Fruit fly (Drosophila melanogaster) whole organism, embryonic: ENCODE measurements around the gene CG17752.
A peak's percentile ranks its signal among the peaks of the same experiment; 100 is the strongest.

Experiments
- Adf1 ChIP-seq: fragments of 200-800 bp; sonication (Bioruptor generic); IDR thresholded peaks from 2 replicates; pipeline ENCODE4 v1.3.6; 2022; ENCODE audit warnings: missing biosample characterization, missing genetic modification characterization
- Atf-2 ChIP-seq: fragments of 200-800 bp; sonication (Bioruptor generic); optimal IDR thresholded peaks from 2 replicates; lab custom pipeline; 2016; ENCODE audit warnings: missing biosample characterization, missing genetic modification characterization
- CG11456 ChIP-seq: fragments of 200-800 bp; sonication (Bioruptor generic); IDR thresholded peaks from 3 replicates; pipeline ENCODE4 v1.3.6; 2022; ENCODE audit warnings: missing biosample characterization, missing genetic modification characterization
- CG11560 ChIP-seq: fragments of 200-800 bp; sonication (Bioruptor generic); IDR thresholded peaks from 3 replicates; pipeline ENCODE4 v1.3.6; 2022; ENCODE audit warnings: missing biosample characterization, missing genetic modification characterization
- CG11695 ChIP-seq: fragments of 200-800 bp; sonication (Bioruptor generic); IDR thresholded peaks from 3 replicates; pipeline ENCODE4 v1.3.6; 2022; ENCODE audit warnings: missing biosample characterization, missing genetic modification characterization
- CG12942 ChIP-seq: fragments of 200-800 bp; sonication (Bioruptor generic); optimal IDR thresholded peaks from 3 replicates; lab custom pipeline; 2016; ENCODE audit warnings: missing biosample characterization, missing genetic modification characterization
- CG14441 ChIP-seq: fragments of 200-800 bp; sonication (Bioruptor generic); IDR thresholded peaks from 2 replicates; pipeline ENCODE4 v1.3.6; 2022; ENCODE audit warnings: missing biosample characterization, missing genetic modification characterization
- CG15601 ChIP-seq: fragments of 200-800 bp; sonication (Bioruptor generic); optimal IDR thresholded peaks from 3 replicates; lab custom pipeline; 2019; ENCODE audit warnings: missing biosample characterization, mild to moderate bottlenecking, missing genetic modification characterization, moderate library complexity
- CG15696 ChIP-seq: fragments of 200-800 bp; sonication (Bioruptor generic); optimal IDR thresholded peaks from 2 replicates; lab custom pipeline; 2019; ENCODE audit warnings: missing biosample characterization, mild to moderate bottlenecking, missing genetic modification characterization, moderate library complexity
- CG16815 ChIP-seq: fragments of 200-800 bp; sonication (Bioruptor generic); optimal IDR thresholded peaks from 3 replicates; lab custom pipeline; 2017; ENCODE audit warnings: missing biosample characterization, mild to moderate bottlenecking, missing genetic modification characterization
- CG18011 ChIP-seq: fragments of 200-800 bp; sonication (Bioruptor generic); optimal IDR thresholded peaks from 2 replicates; lab custom pipeline; 2017; ENCODE audit warnings: missing biosample characterization, missing genetic modification characterization, mild to moderate bottlenecking, moderate library complexity, missing genotype
- CG32772 ChIP-seq: fragments of 200-800 bp; sonication (Bioruptor generic); IDR thresholded peaks from 2 replicates; pipeline ENCODE4 v1.3.6; 2022; ENCODE audit warnings: missing biosample characterization, missing genetic modification characterization
- CG33213 ChIP-seq: fragments of 200-800 bp; sonication (Bioruptor generic); optimal IDR thresholded peaks from 3 replicates; lab custom pipeline; 2016; ENCODE audit warnings: missing biosample characterization, missing genetic modification characterization
- CG3995 ChIP-seq: fragments of 200-800 bp; sonication (Bioruptor generic); optimal IDR thresholded peaks from 3 replicates; lab custom pipeline; 2016; ENCODE audit warnings: missing biosample characterization, missing genetic modification characterization
- CG4282 ChIP-seq: fragments of 200-800 bp; sonication (Bioruptor generic); optimal IDR thresholded peaks from 2 replicates; lab custom pipeline; 2016; ENCODE audit warnings: missing biosample characterization, missing genetic modification characterization
- CG5245 ChIP-seq: fragments of 200-800 bp; sonication (Bioruptor generic); optimal IDR thresholded peaks from 3 replicates; lab custom pipeline; 2016; ENCODE audit warnings: missing biosample characterization, missing genetic modification characterization
- CG5953 ChIP-seq: fragments of 200-800 bp; sonication (Bioruptor generic); IDR thresholded peaks from 2 replicates; pipeline ENCODE4 v1.3.6; 2022; ENCODE audit warnings: missing biosample characterization, missing genetic modification characterization
- CG7372 ChIP-seq: fragments of 200-800 bp; sonication (Bioruptor generic); IDR thresholded peaks from 2 replicates; pipeline ENCODE4 v1.3.6; 2022; ENCODE audit warnings: missing biosample characterization, missing genetic modification characterization
- CG7987 ChIP-seq: fragments of 200-800 bp; sonication (Bioruptor generic); optimal IDR thresholded peaks from 2 replicates; lab custom pipeline; 2018; ENCODE audit warnings: missing biosample characterization, mild to moderate bottlenecking, missing genetic modification characterization, moderate library complexity
- CG9437 ChIP-seq: fragments of 200-800 bp; sonication (Bioruptor generic); optimal IDR thresholded peaks from 2 replicates; lab custom pipeline; 2018; ENCODE audit warnings: missing biosample characterization, mild to moderate bottlenecking, missing genetic modification characterization
- CrebB ChIP-seq: fragments of 200-800 bp; sonication (Bioruptor generic); optimal IDR thresholded peaks from 3 replicates; lab custom pipeline; 2018; ENCODE audit warnings: missing biosample characterization, mild to moderate bottlenecking, missing genetic modification characterization
- D19A ChIP-seq: fragments of 200-800 bp; optimal IDR thresholded peaks from 3 replicates; lab custom pipeline; 2019; ENCODE audit warnings: missing biosample characterization, mild to moderate bottlenecking, missing genetic modification characterization, moderate library complexity
- Dek ChIP-seq: fragments of 200-800 bp; sonication (Bioruptor generic); optimal IDR thresholded peaks from 3 replicates; lab custom pipeline; 2019; ENCODE audit warnings: missing biosample characterization, mild to moderate bottlenecking, missing genetic modification characterization, moderate library complexity
- Fer3 ChIP-seq: fragments of 200-800 bp; sonication (Bioruptor generic); optimal IDR thresholded peaks from 2 replicates; lab custom pipeline; 2018; ENCODE audit warnings: missing biosample characterization, mild to moderate bottlenecking, missing genetic modification characterization, moderate library complexity
- Gsc ChIP-seq: fragments of 200-800 bp; sonication (Bioruptor generic); IDR thresholded peaks from 2 replicates; pipeline ENCODE4 v1.3.6; 2022; ENCODE audit warnings: missing biosample characterization, missing genetic modification characterization
- Hsf ChIP-seq: fragments of 200-800 bp; sonication (Bioruptor generic); optimal IDR thresholded peaks from 3 replicates; lab custom pipeline; 2016; ENCODE audit warnings: missing biosample characterization, missing genetic modification characterization
- MBD-R2 ChIP-seq: fragments of 200-800 bp; sonication (Bioruptor generic); IDR thresholded peaks from 2 replicates; pipeline ENCODE4 v1.3.6; 2022; ENCODE audit warnings: missing biosample characterization, missing genetic modification characterization
- Max ChIP-seq: fragments of 200-800 bp; sonication (Bioruptor generic); optimal IDR thresholded peaks from 2 replicates; lab custom pipeline; 2016; ENCODE audit warnings: missing biosample characterization, mild to moderate bottlenecking, missing genetic modification characterization
- Neu2 ChIP-seq: fragments of 200-800 bp; sonication (Bioruptor generic); optimal IDR thresholded peaks from 3 replicates; lab custom pipeline; 2016; ENCODE audit warnings: missing biosample characterization, missing genetic modification characterization, borderline replicate concordance
- NfI ChIP-seq: fragments of 200-800 bp; sonication (Bioruptor generic); optimal IDR thresholded peaks from 3 replicates; lab custom pipeline; 2018; ENCODE audit warnings: missing biosample characterization, mild to moderate bottlenecking, missing genetic modification characterization, moderate library complexity
- Rfx ChIP-seq: fragments of 200-800 bp; sonication (Bioruptor generic); IDR thresholded peaks from 2 replicates; pipeline ENCODE4 v1.3.6; 2022; ENCODE audit warnings: missing biosample characterization, missing genetic modification characterization
- Sox102F ChIP-seq: fragments of 200-800 bp; sonication (Bioruptor generic); optimal IDR thresholded peaks from 2 replicates; lab custom pipeline; 2018; ENCODE audit warnings: missing biosample characterization, mild to moderate bottlenecking, missing genetic modification characterization, moderate library complexity
- ato ChIP-seq: fragments of 200-800 bp; sonication (Bioruptor generic); IDR thresholded peaks from 2 replicates; pipeline ENCODE4 v1.3.6; 2022; ENCODE audit warnings: missing biosample characterization, missing genetic modification characterization; ENCODE audit not compliant: partially characterized antibody
- chm ChIP-seq: fragments of 200-800 bp; sonication (Bioruptor generic); IDR thresholded peaks from 2 replicates; pipeline ENCODE4 v1.3.6; 2022; ENCODE audit warnings: missing biosample characterization, missing genetic modification characterization
- croc ChIP-seq: fragments of 200-800 bp; sonication (Bioruptor generic); conservative IDR thresholded peaks from 3 replicates; pipeline ENCODE4 v1.3.6; 2022; ENCODE audit warnings: missing biosample characterization, missing genetic modification characterization
- fd64A ChIP-seq: fragments of 200-800 bp; sonication (Bioruptor generic); optimal IDR thresholded peaks from 3 replicates; lab custom pipeline; 2018; ENCODE audit warnings: missing biosample characterization, mild to moderate bottlenecking, missing genetic modification characterization
- gcm2 ChIP-seq: fragments of 200-800 bp; sonication (Bioruptor generic); optimal IDR thresholded peaks from 2 replicates; lab custom pipeline; 2016; ENCODE audit warnings: missing biosample characterization, missing genetic modification characterization
- jigr1 ChIP-seq: fragments of 200-800 bp; sonication (Bioruptor generic); IDR thresholded peaks from 3 replicates; pipeline ENCODE4 v1.3.6; 2022; ENCODE audit warnings: missing biosample characterization, missing genetic modification characterization
- lilli ChIP-seq: fragments of 200-800 bp; sonication (Bioruptor generic); optimal IDR thresholded peaks from 3 replicates; lab custom pipeline; 2016; ENCODE audit warnings: missing biosample characterization, missing genetic modification characterization
- otp ChIP-seq: fragments of 200-800 bp; sonication (Bioruptor generic); IDR thresholded peaks from 3 replicates; pipeline ENCODE4, ENCODE4 v1.3.6; 2022; ENCODE audit warnings: missing biosample characterization, missing genetic modification characterization
- ranshi ChIP-seq: fragments of 200-800 bp; sonication (Bioruptor generic); IDR thresholded peaks from 2 replicates; pipeline ENCODE4 v1.3.6; 2022; ENCODE audit warnings: missing biosample characterization, missing genetic modification characterization
- run ChIP-seq: fragments of 200-800 bp; sonication (Bioruptor generic); optimal IDR thresholded peaks from 3 replicates; lab custom pipeline; 2018; ENCODE audit warnings: missing biosample characterization, mild to moderate bottlenecking, missing genetic modification characterization
- sens ChIP-seq: fragments of 200-800 bp; sonication (Bioruptor generic); peaks from one replicate; lab custom pipeline; 2016; ENCODE audit warnings: missing biosample characterization, missing genetic modification characterization
- shn ChIP-seq: fragments of 200-800 bp; sonication (Bioruptor generic); optimal IDR thresholded peaks from 3 replicates; lab custom pipeline; 2016; ENCODE audit warnings: missing biosample characterization, missing genetic modification characterization
- sima ChIP-seq: fragments of 200-800 bp; sonication (Bioruptor generic); optimal IDR thresholded peaks from 2 replicates; lab custom pipeline; 2016; ENCODE audit warnings: missing biosample characterization, missing genetic modification characterization
- slp2 ChIP-seq: fragments of 200-800 bp; sonication (Bioruptor generic); optimal IDR thresholded peaks from 2 replicates; lab custom pipeline; 2016; ENCODE audit warnings: missing biosample characterization, missing genetic modification characterization
- tup ChIP-seq: fragments of 200-800 bp; sonication (Bioruptor generic); optimal IDR thresholded peaks from 2 replicates; lab custom pipeline; 2016; ENCODE audit warnings: missing biosample characterization, mild to moderate bottlenecking, missing genetic modification characterization, moderate library complexity
- zen2 ChIP-seq: fragments of 200-800 bp; sonication (Bioruptor generic); IDR thresholded peaks from 3 replicates; pipeline ENCODE4 v1.3.6; 2022; ENCODE audit warnings: missing biosample characterization, missing genetic modification characterization; ENCODE audit not compliant: partially characterized antibody
- zfh2 ChIP-seq: fragments of 200-800 bp; sonication (Bioruptor generic); optimal IDR thresholded peaks from 2 replicates; lab custom pipeline; 2016; ENCODE audit warnings: missing biosample characterization, missing genetic modification characterization

CG17752 gene

dm6 chr3R:19644094-19644900, 34.3 kb downstream of the CG17752 start, which contains the start of gene Vha13 (continued):
- no peak for TF ChIP-seq Max (GFP tag; lab: Kevin White, UChicago)
- peak; percentile 42 for TF ChIP-seq Dek (tag; lab: Kevin White, UChicago)
- TF ChIP-seq otp (GFP tag; lab: Robert Waterston, UW), result no peak
- no peak for TF ChIP-seq Neu2
- TF ChIP-seq CG4282 (GFP tag; lab: Kevin White, UChicago), result no peak
- no peak for TF ChIP-seq slp2 (GFP tag; lab: Kevin White, UChicago)
- TF ChIP-seq CG5245 (GFP tag; lab: Kevin White, UChicago), result peak; percentile 14
- no peak for TF ChIP-seq CG12942 (GFP tag; lab: Kevin White, UChicago)
- peak; percentile 41; the same call in 1 of the 2 replicates for TF ChIP-seq CG32772 (GFP tag; lab: Robert Waterston, UW)
- TF ChIP-seq CG3995 (GFP tag; lab: Kevin White, UChicago), result peak; percentile 84
- TF ChIP-seq CG16815 (GFP tag; lab: Kevin White, UChicago), result no peak
- peak; percentile 30 for TF ChIP-seq CG15601 (tag; lab: Kevin White, UChicago)
- TF ChIP-seq CG33213, result peak; percentile 26
- peak; percentile 40 for TF ChIP-seq ranshi
- no peak for TF ChIP-seq CG5953 (GFP tag; lab: Robert Waterston, UW)
- TF ChIP-seq croc (GFP tag; lab: Robert Waterston, UW), result 0 out of 3 replicates have a peak, but pooled peaks have one; percentile 14
- peak; percentile 5 for TF ChIP-seq Sox102F (GFP tag; lab: Kevin White, UChicago)
- TF ChIP-seq CG7372 (GFP tag; lab: Robert Waterston, UW), result peak; percentile 40; the same call in 1 of the 2 replicates
- TF ChIP-seq chm (GFP tag; lab: Robert Waterston, UW), result peak; percentile 82
- peak; percentile 49 for TF ChIP-seq run
- peak; percentile 12 for TF ChIP-seq Fer3
- TF ChIP-seq jigr1 (GFP tag; lab: Robert Waterston, UW), result 0 out of 3 replicates have a peak, but pooled peaks have one; percentile 29
- TF ChIP-seq tup (GFP tag; lab: Kevin White, UChicago), result no peak
- peak; percentile 51 for TF ChIP-seq Hsf (GFP tag; lab: Kevin White, UChicago)
- peak; percentile 48 for TF ChIP-seq sens (GFP tag; lab: Kevin White, UChicago)
- TF ChIP-seq CG15696 (tag; lab: Kevin White, UChicago), result peak; percentile 19
- TF ChIP-seq Gsc (GFP tag; lab: Robert Waterston, UW), result no peak
- peak; percentile 49 for TF ChIP-seq shn (GFP tag; lab: Kevin White, UChicago)
- TF ChIP-seq Rfx (GFP tag; lab: Robert Waterston, UW), result peak; percentile 87
- peak; percentile 57 for TF ChIP-seq CG7987 (GFP tag; lab: Kevin White, UChicago)
- no peak for TF ChIP-seq D19A (tag; lab: Kevin White, UChicago)
- peak; percentile 65 for TF ChIP-seq zfh2
- TF ChIP-seq ato, result peak; percentile 70; the same call in 1 of the 2 replicates
- peak; percentile 55 for TF ChIP-seq MBD-R2 (GFP tag; lab: Robert Waterston, UW)
- TF ChIP-seq CG11560 (tag; lab: Robert Waterston, UW), result 0 out of 3 replicates have a peak, but pooled peaks have one; percentile 9
- peak; percentile 56 for TF ChIP-seq lilli (GFP tag; lab: Kevin White, UChicago)
- no peak for TF ChIP-seq CG11695 (GFP tag; lab: Robert Waterston, UW)
- no peak for TF ChIP-seq Atf-2 (GFP tag; lab: Kevin White, UChicago)
- no peak; the same call in 1 of the 2 replicates for TF ChIP-seq Adf1
- no peak for TF ChIP-seq gcm2
- TF ChIP-seq fd64A (GFP tag; lab: Kevin White, UChicago), result peak; percentile 44
- TF ChIP-seq CrebB (tag; lab: Kevin White, UChicago), result peak; percentile 36
- peak; percentile 29 for TF ChIP-seq CG9437
- peak; percentile 55 for TF ChIP-seq CG14441 (GFP tag; lab: Robert Waterston, UW)
- peak; percentile 98 for TF ChIP-seq CG18011
- TF ChIP-seq CG11456 (GFP tag; lab: Robert Waterston, UW), result peak; percentile 83
- peak; percentile 10 for TF ChIP-seq NfI (GFP tag; lab: Kevin White, UChicago)
- no peak for TF ChIP-seq sima (GFP tag; lab: Kevin White, UChicago)
- 0 out of 3 replicates have a peak, but pooled peaks have one; percentile 3 for TF ChIP-seq zen2 (GFP tag; lab: Robert Waterston, UW)
